Worm (Caenorhabditis elegans) whole organism, mixed stage, embryonic: ENCODE data around the gene F32D8.8.
A peak's percentile ranks its signal among the peaks of the same experiment; 100 is the strongest.

ENCODE experiments used
- ces-1 ChIP-seq: fragments of 150-350 bp; optimal IDR thresholded peaks from 2 replicates; lab custom pipeline; 2014; ENCODE audit warnings: missing biosample characterization, missing genetic modification reagents, missing genetic modification characterization
- elt-3 ChIP-seq: fragments of 150-350 bp; optimal IDR thresholded peaks from 2 replicates; lab custom pipeline; 2014; ENCODE audit warnings: missing biosample characterization, missing genetic modification characterization
- hlh-1 ChIP-seq: fragments of 150-350 bp; optimal IDR thresholded peaks from 2 replicates; lab custom pipeline; 2014; ENCODE audit warnings: missing biosample characterization, missing genetic modification reagents, missing genetic modification characterization
- lsy-2 ChIP-seq: fragments of 150-350 bp; optimal IDR thresholded peaks from 2 replicates; lab custom pipeline; 2014; ENCODE audit warnings: missing biosample characterization, missing genetic modification characterization
- mab-5 ChIP-seq: fragments of 150-350 bp; optimal IDR thresholded peaks from 2 replicates; lab custom pipeline; 2014; ENCODE audit warnings: missing biosample characterization, missing genetic modification characterization
- mep-1 ChIP-seq: fragments of 150-350 bp; optimal IDR thresholded peaks from 2 replicates; lab custom pipeline; 2017; ENCODE audit warnings: missing biosample characterization, missing genetic modification reagents, missing genetic modification characterization, inconsistent platforms
- nhr-12 ChIP-seq: fragments of 150-350 bp; optimal IDR thresholded peaks from 2 replicates; lab custom pipeline; 2014; ENCODE audit warnings: missing biosample characterization, missing genetic modification characterization
- nhr-237 ChIP-seq: fragments of 150-350 bp; optimal IDR thresholded peaks from 2 replicates; lab custom pipeline; 2014; ENCODE audit warnings: missing biosample characterization, missing genetic modification characterization
- nhr-76 ChIP-seq: sonication (generic microtip); optimal IDR thresholded peaks from 2 replicates; lab custom pipeline; 2017; ENCODE audit warnings: missing biosample characterization, missing genetic modification characterization
- unc-120 ChIP-seq: sonication (generic microtip); optimal IDR thresholded peaks from 2 replicates; lab custom pipeline; 2017; ENCODE audit warnings: missing genetic modification characterization, missing compliant biosample characterization; ENCODE audit not compliant: poor library complexity, severe bottlenecking
- unc-39 ChIP-seq: fragments of 150-350 bp; optimal IDR thresholded peaks from 2 replicates; lab custom pipeline; 2014; ENCODE audit warnings: missing biosample characterization, missing genetic modification characterization
- ztf-11 ChIP-seq: fragments of 150-350 bp; optimal IDR thresholded peaks from 2 replicates; lab custom pipeline; 2014; ENCODE audit warnings: missing biosample characterization, missing genetic modification characterization

DNA sequence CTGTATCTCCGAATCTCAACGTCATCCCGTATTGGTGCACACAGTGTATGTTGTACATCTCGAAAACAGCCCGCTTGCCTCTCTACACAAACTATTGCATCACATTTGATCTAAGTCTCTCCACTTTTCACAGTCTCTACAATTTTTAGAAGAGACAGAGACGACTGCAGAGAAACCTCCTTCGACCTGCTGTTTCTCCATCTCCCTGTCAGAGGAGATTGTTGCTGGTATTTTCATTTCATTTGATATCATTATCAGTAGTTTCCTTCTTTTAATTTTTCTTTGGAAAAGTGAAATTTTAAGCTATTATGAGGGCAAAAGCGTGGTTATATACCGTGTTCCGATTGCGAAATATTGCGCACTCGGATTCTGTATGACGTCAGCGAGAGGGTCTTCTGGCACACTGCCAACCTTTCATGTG, 38.0 kb upstream of the F32D8.8 start:
- TF ChIP-seq unc-120 (tag; lab: Kevin White, UChicago) = peak; percentile 34
- TF ChIP-seq nhr-237 (tag; lab: Kevin White, UChicago) = no peak
- TF ChIP-seq hlh-1 = peak; percentile 9
- TF ChIP-seq ztf-11 = no peak
- peak; percentile 50 for TF ChIP-seq mep-1 (tag; lab: Kevin White, UChicago)
- no peak for TF ChIP-seq mab-5 (tag; lab: Kevin White, UChicago)
- no peak for TF ChIP-seq nhr-76 (tag; lab: Kevin White, UChicago)
- TF ChIP-seq unc-39 (tag; lab: Kevin White, UChicago) = no peak
- TF ChIP-seq nhr-12 (tag; lab: Kevin White, UChicago) = no peak
- no peak for TF ChIP-seq elt-3
- peak; percentile 22 for TF ChIP-seq lsy-2 (tag; lab: Kevin White, UChicago)
- TF ChIP-seq ces-1 (GFP tag; lab: Kevin White, UChicago) = peak; percentile 58
